Fruit fly (Drosophila melanogaster) whole organism, embryonic: ENCODE results near the gene HIPP1.
A peak's percentile ranks its signal among the peaks of the same experiment; 100 is the strongest.

Experiments
- Atf3 ChIP-seq: fragments of 200-800 bp; sonication (Bioruptor generic); optimal IDR thresholded peaks from 3 replicates; lab custom pipeline; 2016; ENCODE audit warnings: missing biosample characterization, missing genetic modification characterization
- Atf6 ChIP-seq: fragments of 200-800 bp; sonication (Bioruptor generic); IDR thresholded peaks from 2 replicates; pipeline ENCODE4 v1.3.6; 2022; ENCODE audit warnings: missing biosample characterization, missing genetic modification characterization
- BtbVII ChIP-seq: fragments of 200-800 bp; sonication (Bioruptor generic); optimal IDR thresholded peaks from 3 replicates; lab custom pipeline; 2017; ENCODE audit warnings: missing biosample characterization, mild to moderate bottlenecking, missing genetic modification characterization
- Bteb2 ChIP-seq: fragments of 200-800 bp; sonication (Bioruptor generic); optimal IDR thresholded peaks from 2 replicates; lab custom pipeline; 2016; ENCODE audit warnings: missing biosample characterization, missing genetic modification characterization
- C15 ChIP-seq: fragments of 200-800 bp; sonication (Bioruptor generic); IDR thresholded peaks from 3 replicates; pipeline ENCODE4 v1.3.6; 2022; ENCODE audit warnings: missing biosample characterization, missing genetic modification characterization
- CG10147 ChIP-seq: fragments of 200-800 bp; sonication (Bioruptor generic); optimal IDR thresholded peaks from 2 replicates; lab custom pipeline; 2019; ENCODE audit warnings: missing biosample characterization, mild to moderate bottlenecking, missing genetic modification characterization, moderate library complexity
- CG11085 ChIP-seq: fragments of 200-800 bp; sonication (Bioruptor generic); IDR thresholded peaks from 2 replicates; pipeline ENCODE4 v1.3.6; 2022; ENCODE audit warnings: missing biosample characterization, missing genetic modification characterization
- CG15011 ChIP-seq: fragments of 200-800 bp; sonication (Bioruptor generic); optimal IDR thresholded peaks from 3 replicates; lab custom pipeline; 2018; ENCODE audit warnings: missing biosample characterization, mild to moderate bottlenecking, missing genetic modification characterization
- CG15514 ChIP-seq: fragments of 200-800 bp; sonication (Bioruptor generic); optimal IDR thresholded peaks from 3 replicates; lab custom pipeline; 2017; ENCODE audit warnings: missing biosample characterization, missing genetic modification characterization, mild to moderate bottlenecking, moderate library complexity, missing genetic modification reagents
- CG15696 ChIP-seq: fragments of 200-800 bp; sonication (Bioruptor generic); optimal IDR thresholded peaks from 2 replicates; lab custom pipeline; 2019; ENCODE audit warnings: missing biosample characterization, mild to moderate bottlenecking, missing genetic modification characterization, moderate library complexity
- CG2202 ChIP-seq: fragments of 200-800 bp; sonication (Bioruptor generic); optimal IDR thresholded peaks from 2 replicates; lab custom pipeline; 2018; ENCODE audit warnings: missing biosample characterization, mild to moderate bottlenecking, missing genetic modification characterization
- CG2678 ChIP-seq: fragments of 200-800 bp; sonication (Bioruptor generic); optimal IDR thresholded peaks from 3 replicates; lab custom pipeline; 2019; ENCODE audit warnings: missing biosample characterization, mild to moderate bottlenecking, missing genetic modification characterization, moderate library complexity
- CG2712 ChIP-seq: fragments of 200-800 bp; optimal IDR thresholded peaks from 3 replicates; lab custom pipeline; 2019; ENCODE audit warnings: missing biosample characterization, mild to moderate bottlenecking, missing genetic modification characterization, moderate library complexity
- CG30403 ChIP-seq: fragments of 200-800 bp; sonication (Bioruptor generic); optimal IDR thresholded peaks from 3 replicates; lab custom pipeline; 2016; ENCODE audit warnings: missing biosample characterization, missing genetic modification characterization
- CG3281 ChIP-seq: fragments of 200-800 bp; sonication (Bioruptor generic); optimal IDR thresholded peaks from 3 replicates; lab custom pipeline; 2017; ENCODE audit warnings: missing biosample characterization, mild to moderate bottlenecking, missing genetic modification characterization
- CG3407 ChIP-seq: fragments of 200-800 bp; sonication (Bioruptor generic); optimal IDR thresholded peaks from 2 replicates; lab custom pipeline; 2018; ENCODE audit warnings: missing biosample characterization, mild to moderate bottlenecking, missing genetic modification characterization
- CG34422 ChIP-seq: fragments of 200-800 bp; sonication (Bioruptor generic); IDR thresholded peaks from 3 replicates; pipeline ENCODE4 v1.3.6; 2022; ENCODE audit warnings: missing biosample characterization, missing genetic modification characterization
- CG43689 ChIP-seq: fragments of 200-800 bp; sonication (Bioruptor generic); IDR thresholded peaks from 2 replicates; pipeline ENCODE4 v1.3.6; 2022; ENCODE audit warnings: missing biosample characterization, missing genetic modification characterization
- CG7372 ChIP-seq: fragments of 200-800 bp; sonication (Bioruptor generic); IDR thresholded peaks from 2 replicates; pipeline ENCODE4 v1.3.6; 2022; ENCODE audit warnings: missing biosample characterization, missing genetic modification characterization
- CG8478 ChIP-seq: fragments of >200 bp; optimal IDR thresholded peaks from 2 replicates; lab custom pipeline; 2018
- CG9876 ChIP-seq: fragments of 200-800 bp; sonication (Bioruptor generic); optimal IDR thresholded peaks from 2 replicates; lab custom pipeline; 2016; ENCODE audit warnings: missing biosample characterization, missing genetic modification characterization
- CkIIα-i1 ChIP-seq: fragments of 200-800 bp; sonication (Bioruptor generic); IDR thresholded peaks from 2 replicates; pipeline ENCODE4 v1.3.6; 2022; ENCODE audit warnings: missing biosample characterization, missing genetic modification characterization
- Dll ChIP-seq: fragments of 200-800 bp; sonication (Bioruptor generic); IDR thresholded peaks from 4 replicates; pipeline ENCODE4 v1.3.6; 2022; ENCODE audit warnings: missing biosample characterization, missing genetic modification characterization; ENCODE audit not compliant: partially characterized antibody
- Dp ChIP-seq: fragments of 200-800 bp; sonication (Bioruptor generic); optimal IDR thresholded peaks from 2 replicates; lab custom pipeline; 2018; ENCODE audit warnings: missing biosample characterization, mild to moderate bottlenecking, missing genetic modification characterization, moderate library complexity
- HLH3B ChIP-seq: fragments of 200-800 bp; sonication (Bioruptor generic); IDR thresholded peaks from 2 replicates; pipeline ENCODE4 v1.3.6; 2022; ENCODE audit warnings: missing biosample characterization, missing genetic modification characterization
- Hr51 ChIP-seq, 2 experiments: fragments of 200-800 bp; sonication (Bioruptor generic); optimal IDR thresholded peaks; 2 replicates in 1 of 2; 3 replicates in 1 of 2; lab custom pipeline; 2016 to 2018; ENCODE audit warnings: missing biosample characterization in 2 of 2, missing genetic modification characterization in 2 of 2, mild to moderate bottlenecking in 1 of 2, moderate library complexity in 1 of 2
- MTF-1 ChIP-seq: fragments of 200-800 bp; sonication (Bioruptor generic); optimal IDR thresholded peaks from 2 replicates; lab custom pipeline; 2018; ENCODE audit warnings: missing biosample characterization, mild to moderate bottlenecking, missing genetic modification characterization, borderline replicate concordance
- Mrtf ChIP-seq: fragments of 200-800 bp; sonication (Bioruptor generic); IDR thresholded peaks from 3 replicates; pipeline ENCODE4 v1.3.6; 2022; ENCODE audit warnings: missing biosample characterization, missing genetic modification characterization
- NC2α ChIP-seq: fragments of 200-800 bp; sonication (Bioruptor generic); optimal IDR thresholded peaks from 2 replicates; lab custom pipeline; 2016; ENCODE audit warnings: missing biosample characterization, missing genetic modification characterization
- Oli ChIP-seq: fragments of 200-800 bp; sonication (Bioruptor generic); optimal IDR thresholded peaks from 2 replicates; lab custom pipeline; 2018; ENCODE audit warnings: missing biosample characterization, mild to moderate bottlenecking, missing genetic modification characterization, moderate library complexity
- Rx ChIP-seq: fragments of 200-800 bp; sonication (Bioruptor generic); IDR thresholded peaks from 2 replicates; pipeline ENCODE4 v1.3.6; 2022; ENCODE audit warnings: missing biosample characterization, missing genetic modification characterization
- Vsx1 ChIP-seq: fragments of 200-800 bp; sonication (Bioruptor generic); optimal IDR thresholded peaks from 2 replicates; lab custom pipeline; 2017; ENCODE audit warnings: missing biosample characterization, mild to moderate bottlenecking, missing genetic modification characterization, missing genetic modification reagents
- ac ChIP-seq: fragments of 200-800 bp; sonication (Bioruptor generic); optimal IDR thresholded peaks from 3 replicates; lab custom pipeline; 2017; ENCODE audit warnings: missing biosample characterization, mild to moderate bottlenecking, missing genetic modification characterization
- ap ChIP-seq: fragments of 200-800 bp; sonication (Bioruptor generic); IDR thresholded peaks from 2 replicates; pipeline ENCODE4 v1.3.6; 2022; ENCODE audit warnings: missing biosample characterization, missing genetic modification characterization
- ase ChIP-seq: fragments of 200-800 bp; sonication (Bioruptor generic); IDR thresholded peaks from 3 replicates; pipeline ENCODE4 v1.3.6; 2022; ENCODE audit warnings: missing biosample characterization, missing genetic modification characterization
- danr ChIP-seq: fragments of 200-800 bp; sonication (Bioruptor generic); IDR thresholded peaks from 2 replicates; pipeline ENCODE4 v1.3.6; 2022; ENCODE audit warnings: missing biosample characterization, missing genetic modification characterization
- dm ChIP-seq: fragments of 200-800 bp; sonication (Bioruptor generic); optimal IDR thresholded peaks from 3 replicates; lab custom pipeline; 2016; ENCODE audit warnings: missing biosample characterization, missing genetic modification characterization
- hb ChIP-seq: fragments of 200-800 bp; sonication (Bioruptor generic); IDR thresholded peaks from 3 replicates; pipeline ENCODE4 v1.3.6; 2022; ENCODE audit warnings: missing biosample characterization, missing genetic modification characterization; ENCODE audit not compliant: partially characterized antibody
- klu ChIP-seq: fragments of 200-800 bp; sonication (Bioruptor generic); IDR thresholded peaks from 2 replicates; pipeline ENCODE4 v1.3.6; 2022; ENCODE audit warnings: missing biosample characterization, missing genetic modification characterization
- lov ChIP-seq, 2 experiments: fragments of 200-800 bp in 1 of 2; fragments of >200 bp in 1 of 2; sonication (Bioruptor generic) in 1 of 2; IDR thresholded peaks in 1 of 2; optimal IDR thresholded peaks in 1 of 2; 2 replicates in 1 of 2; 3 replicates in 1 of 2; pipeline versions ENCODE4 v1.3.6 to Lab custom; 2017 to 2022; ENCODE audit warnings: missing biosample characterization in 1 of 2, missing genetic modification characterization in 1 of 2
- p53 ChIP-seq: fragments of 200-800 bp; sonication (Bioruptor generic); optimal IDR thresholded peaks from 2 replicates; lab custom pipeline; 2016; ENCODE audit warnings: missing biosample characterization, missing genetic modification characterization
- pb ChIP-seq: fragments of 200-800 bp; sonication (Bioruptor generic); optimal IDR thresholded peaks from 3 replicates; lab custom pipeline; 2016; ENCODE audit warnings: missing biosample characterization, missing genetic modification characterization
- pho ChIP-seq: fragments of 200-800 bp; sonication (Bioruptor generic); optimal IDR thresholded peaks from 2 replicates; lab custom pipeline; 2016; ENCODE audit warnings: missing biosample characterization, missing genetic modification characterization
- pita ChIP-seq: fragments of 200-800 bp; sonication (Bioruptor generic); optimal IDR thresholded peaks from 2 replicates; lab custom pipeline; 2017; ENCODE audit warnings: missing biosample characterization, mild to moderate bottlenecking, missing genetic modification characterization
- rib ChIP-seq: fragments of 200-800 bp; sonication (Bioruptor generic); IDR thresholded peaks from 2 replicates; pipeline ENCODE4 v1.3.6; 2022; ENCODE audit warnings: missing biosample characterization, missing genetic modification characterization
- scrt ChIP-seq: fragments of 200-800 bp; sonication (Bioruptor generic); optimal IDR thresholded peaks from 2 replicates; lab custom pipeline; 2018; ENCODE audit warnings: missing biosample characterization, mild to moderate bottlenecking, missing genetic modification characterization, moderate library complexity
- tgo ChIP-seq: fragments of 200-800 bp; sonication (Bioruptor generic); IDR thresholded peaks from 3 replicates; pipeline ENCODE4 v1.3.6; 2022; ENCODE audit warnings: missing biosample characterization, missing genetic modification characterization
- toy ChIP-seq: fragments of 200-800 bp; sonication (Bioruptor generic); IDR thresholded peaks from 2 replicates; pipeline ENCODE4 v1.3.6; 2022; ENCODE audit warnings: missing biosample characterization, missing genetic modification characterization
- twi ChIP-seq: fragments of 200-800 bp; optimal IDR thresholded peaks from 2 replicates; lab custom pipeline; 2019; ENCODE audit warnings: missing biosample characterization, mild to moderate bottlenecking, missing genetic modification characterization, moderate library complexity
- vnd ChIP-seq: fragments of 200-800 bp; sonication (Bioruptor generic); IDR thresholded peaks from 3 replicates; pipeline ENCODE4 v1.3.6; 2022; ENCODE audit warnings: missing biosample characterization, missing genetic modification characterization; ENCODE audit not compliant: partially characterized antibody

The HIPP1 gene

DNA sequence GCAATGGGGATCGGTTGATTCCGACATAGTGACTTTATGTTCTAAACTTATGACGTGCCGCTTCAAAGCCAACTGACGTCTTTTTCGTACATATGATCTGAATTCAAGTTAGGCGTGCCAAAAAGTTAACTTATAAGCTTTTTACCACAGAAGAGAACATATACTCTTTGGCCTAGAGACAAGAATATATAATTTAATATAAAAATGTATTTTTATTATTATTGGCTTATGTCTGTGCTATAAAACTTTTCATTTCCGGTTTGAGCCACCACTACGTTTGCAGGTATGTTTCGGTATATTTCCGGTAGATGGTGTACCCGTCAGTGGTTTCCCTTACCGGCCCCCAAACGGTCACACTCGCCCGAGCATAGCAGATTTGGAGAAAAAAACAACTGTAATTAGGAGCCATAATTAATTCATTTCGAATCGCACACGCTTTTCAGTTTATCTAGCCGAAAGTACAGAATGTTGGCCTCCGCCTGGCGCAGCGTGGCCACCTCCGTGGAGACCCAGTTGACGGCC lies 11.1 kb upstream of the HIPP1 start, which contains the start of the genes CG3698 and tzn (continued):
- TF ChIP-seq scrt (GFP tag; lab: Kevin White, UChicago): no peak
- TF ChIP-seq tgo (GFP tag; lab: Robert Waterston, UW): peak; percentile 92
- peak; percentile 98 for TF ChIP-seq MTF-1
- TF ChIP-seq twi: peak; percentile 84
- peak; percentile 91 for TF ChIP-seq ap
- peak; percentile 94 for TF ChIP-seq Rx
- TF ChIP-seq CkIIα-i1 (GFP tag; lab: Robert Waterston, UW): peak; percentile 86
- TF ChIP-seq C15 (GFP tag; lab: Robert Waterston, UW): peak; percentile 92
- peak; percentile 45 for TF ChIP-seq Atf3
- peak; percentile 90 for TF ChIP-seq Mrtf
- TF ChIP-seq ase (GFP tag; lab: Robert Waterston, UW): peak; percentile 95
- TF ChIP-seq NC2α (GFP tag; lab: Kevin White, UChicago): peak; percentile 66
- no peak for TF ChIP-seq Vsx1
- TF ChIP-seq dm: peak; percentile 85
- peak; percentile 88 for TF ChIP-seq Atf6
- peak; percentile 87 for TF ChIP-seq pb (GFP tag; lab: Kevin White, UChicago)
- TF ChIP-seq Dll (GFP tag; lab: Robert Waterston, UW): no peak
- TF ChIP-seq vnd (GFP tag; lab: Robert Waterston, UW): no peak
- TF ChIP-seq CG15011 (GFP tag; lab: Kevin White, UChicago): peak; percentile 87
- TF ChIP-seq Bteb2 (GFP tag; lab: Kevin White, UChicago): peak; percentile 82
- peak; percentile 89 for TF ChIP-seq BtbVII
- peak; percentile 93 for TF ChIP-seq ac (GFP tag; lab: Kevin White, UChicago)
- TF ChIP-seq p53 (GFP tag; lab: Kevin White, UChicago): peak; percentile 82
- no peak for TF ChIP-seq CG2678 (tag; lab: Kevin White, UChicago)
- TF ChIP-seq Dp: peak; percentile 57
- peak; percentile 72 for TF ChIP-seq CG15696 (tag; lab: Kevin White, UChicago)
- TF ChIP-seq CG30403 (GFP tag; lab: Kevin White, UChicago): peak; percentile 85
- TF ChIP-seq pho: peak; percentile 77
- peak; percentile 95 for TF ChIP-seq CG9876 (GFP tag; lab: Kevin White, UChicago)
- peak; percentile 94 for TF ChIP-seq CG7372
- TF ChIP-seq CG3407 (GFP tag; lab: Kevin White, UChicago): peak; percentile 94
- peak; percentile 95 for TF ChIP-seq CG3281
- peak; percentile 86 for TF ChIP-seq Oli (tag; lab: Kevin White, UChicago)
- peak in 1 of 2 experiments; percentile 86 for TF ChIP-seq Hr51 (GFP tag; optimal IDR thresholded peaks at IDR 0.05; lab: Kevin White, UChicago)
- TF ChIP-seq rib: peak; percentile 84
- TF ChIP-seq CG2202 (tag; lab: Kevin White, UChicago): peak; percentile 89
- TF ChIP-seq CG34422 (GFP tag; lab: Robert Waterston, UW): peak; percentile 95
- peak; percentile 90 for TF ChIP-seq CG10147
- peak; percentile 67 for TF ChIP-seq danr (GFP tag; lab: Robert Waterston, UW)
- peak; percentile 94 for TF ChIP-seq CG43689
- TF ChIP-seq hb (GFP tag; lab: Robert Waterston, UW): no peak
- TF ChIP-seq lov (optimal IDR thresholded peaks at IDR 0.05; lab: Kevin White, UChicago): no peak
- peak; percentile 97 for TF ChIP-seq lov (GFP tag; IDR thresholded peaks at IDR 0.05; lab: Robert Waterston, UW)
- no peak for TF ChIP-seq CG8478 (lab: Kevin White, UChicago)
- peak; percentile 94 for TF ChIP-seq CG15514
- TF ChIP-seq pita (GFP tag; lab: Kevin White, UChicago): peak; percentile 85
- peak; percentile 96 for TF ChIP-seq CG11085 (GFP tag; lab: Robert Waterston, UW)
- TF ChIP-seq toy (GFP tag; lab: Robert Waterston, UW): peak; percentile 85
- peak; percentile 92 for TF ChIP-seq HLH3B (GFP tag; lab: Robert Waterston, UW)
- peak; percentile 91 for TF ChIP-seq CG2712 (tag; lab: Kevin White, UChicago)
- TF ChIP-seq klu (GFP tag; lab: Robert Waterston, UW): peak; percentile 80
